Worm (Caenorhabditis elegans): ENCODE measurements around the gene T13C5.10.

Gene T13C5.10

DNA sequence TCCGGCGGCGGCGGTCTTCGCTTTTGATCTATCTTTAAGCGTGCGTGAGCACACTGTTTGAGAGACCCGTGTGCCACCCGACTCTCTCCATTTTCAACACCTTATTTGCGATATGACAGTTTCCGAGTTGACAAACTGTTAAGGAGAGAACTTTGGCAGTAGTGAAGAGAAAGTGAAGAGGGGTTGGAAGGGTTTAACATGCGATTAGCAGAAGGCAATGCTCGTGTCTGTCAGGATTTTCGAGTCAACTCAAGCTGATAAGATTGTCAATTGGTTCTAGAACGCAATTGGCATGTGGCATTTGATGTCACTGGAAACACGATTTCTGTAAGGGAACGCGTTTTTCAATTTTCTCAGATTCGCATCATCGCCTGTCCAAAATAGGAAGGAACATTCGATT lies 20.6 kb upstream of the T13C5.10 start:
- peak; percentile 30 for TF ChIP-seq nhr-80 (tag; optimal IDR thresholded peaks at IDR 0.05)
- no peak for TF ChIP-seq mxl-1 (tag; optimal IDR thresholded peaks at IDR 0.05)

DNA sequence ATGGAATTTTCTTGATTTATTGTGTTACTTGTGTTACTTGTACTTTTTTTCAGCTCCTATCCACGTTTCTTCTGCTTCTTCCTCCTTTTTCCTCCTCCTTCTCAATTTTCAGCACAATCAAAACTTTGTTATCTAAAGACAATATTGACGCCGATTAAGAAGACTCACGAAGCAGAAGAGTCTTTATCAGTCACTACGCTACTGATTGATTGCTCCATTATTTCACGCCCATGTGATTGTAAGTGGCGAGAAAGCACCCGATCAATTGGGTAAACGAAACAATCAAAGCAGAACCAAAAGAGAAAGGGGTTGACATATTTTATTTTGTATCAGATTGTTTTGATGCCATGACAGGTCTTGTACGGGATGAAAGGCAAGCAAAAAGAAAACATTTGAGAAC lies 18.7 kb upstream of the T13C5.10 start, which contains the start of gene T25B2.2:
Gene T25B2.2 (plus strand): TSS at position 392 of the 400 bp plus-strand sequence.
- TF ChIP-seq nhr-80 (tag; optimal IDR thresholded peaks at IDR 0.05) (peak; percentile 80), lsl-1 (GFP tag; optimal IDR thresholded peaks at IDR 0.05) (no peak)

DNA sequence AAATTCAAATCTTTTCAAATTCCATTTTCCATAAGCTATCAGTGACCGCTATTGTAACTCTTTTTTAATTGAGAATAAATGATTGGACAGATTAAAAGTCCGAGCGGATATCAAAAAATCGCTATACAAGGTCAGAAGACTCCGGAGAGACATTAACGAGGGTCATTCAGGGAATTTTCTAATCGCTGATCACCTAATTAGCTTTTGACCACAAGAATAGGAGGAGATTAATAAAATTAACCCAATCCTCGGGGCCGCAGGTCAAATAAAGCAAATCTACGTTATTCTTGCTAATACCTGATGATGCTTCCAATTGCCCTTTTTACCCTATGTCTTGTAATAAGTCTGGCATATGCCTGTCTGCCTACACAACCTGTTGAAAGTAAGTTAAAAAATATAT lies 14.3 kb upstream of the T13C5.10 start, which contains the start of gene T25B2.1:
Gene T25B2.1 (plus strand): TSS at position 301 of the 400 bp plus-strand sequence.
- TF ChIP-seq ets-4 (GFP tag; optimal IDR thresholded peaks at IDR 0.05) (no peak), chd-7 (tag; optimal IDR thresholded peaks at IDR 0.05) (no peak), C06A6.2 (GFP tag; conservative IDR thresholded peaks at IDR 0.05) (no peak), pbrm-1 (GFP tag; IDR thresholded peaks at IDR 0.05) (no peak)

DNA sequence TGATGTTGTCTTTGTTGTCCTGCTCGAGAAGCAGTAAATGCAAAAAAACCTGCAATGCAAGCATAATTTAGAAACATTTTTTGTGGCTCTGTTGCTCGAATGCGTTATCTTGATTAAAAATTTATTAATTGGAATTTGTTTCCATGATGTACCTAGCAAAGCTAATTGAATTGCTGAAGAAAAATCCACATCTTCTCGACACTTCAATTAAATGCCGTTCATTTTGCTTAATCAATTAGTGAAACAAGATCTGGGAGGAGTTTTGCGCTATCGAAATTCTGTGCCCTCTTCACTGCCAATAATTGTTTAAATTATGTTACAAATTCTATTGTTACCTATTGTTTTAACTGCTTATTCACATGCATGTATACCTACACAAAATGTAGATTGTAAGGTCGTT lies 12.1 kb upstream of the T13C5.10 start, which contains the start of gene T25B2.3:
Gene T25B2.3 (plus strand): TSS at position 301 of the 400 bp plus-strand sequence.
- no peak for TF ChIP-seq bed-1 (GFP tag; IDR thresholded peaks at IDR 0.05)
- TF ChIP-seq sea-2 (GFP tag; IDR thresholded peaks at IDR 0.05) = no peak
- TF ChIP-seq lsy-27 (tag; optimal IDR thresholded peaks at IDR 0.05; ENCODE audit: borderline replicate concordance, insufficient read depth) = no peak
- TF ChIP-seq F10E7.11 (tag; optimal IDR thresholded peaks at IDR 0.05) = no peak
- TF ChIP-seq D2030.7 (GFP tag; IDR thresholded peaks at IDR 0.05) = no peak
- no peak for TF ChIP-seq cebp-1 (GFP tag; IDR thresholded peaks at IDR 0.05)
- TF ChIP-seq cebp-1 (tag; optimal IDR thresholded peaks at IDR 0.05) = no peak

DNA sequence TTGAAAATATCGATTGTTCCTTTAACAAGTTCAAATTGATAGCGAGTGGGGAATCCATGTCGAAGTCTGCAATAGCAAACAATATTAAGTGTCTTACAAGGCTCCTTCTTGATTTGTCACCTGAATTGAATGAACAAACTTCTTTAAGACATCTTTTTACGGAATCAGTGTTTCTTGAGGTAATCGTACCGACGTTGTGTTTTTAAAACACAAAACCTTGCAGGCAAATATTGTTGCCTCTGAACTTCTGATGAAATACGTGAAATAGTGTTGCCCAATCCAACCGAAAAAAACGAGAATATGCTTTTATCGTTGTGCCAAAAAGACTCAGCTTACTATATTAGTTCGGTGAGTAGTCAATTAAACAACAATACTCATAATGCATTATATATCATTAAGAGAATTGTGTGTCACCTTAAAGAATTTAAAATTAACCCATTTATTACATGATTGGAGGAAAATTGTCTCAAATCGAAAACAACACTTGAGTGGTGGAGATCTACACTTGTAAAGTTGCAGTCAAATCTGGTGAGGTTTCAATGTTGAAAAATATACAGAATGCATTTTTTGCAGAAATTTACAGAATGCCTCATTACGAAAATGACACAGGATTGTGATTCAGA lies 9.9 kb upstream of the T13C5.10 start, which contains the start of the genes T25B2.4 and T13C5.3:
Gene T25B2.4 (plus strand): TSS at position 301 of the 623 bp plus-strand sequence.
Gene T13C5.3 (plus strand): TSS at position 573 of the 623 bp plus-strand sequence.
- TF ChIP-seq Y79H2A.3 (GFP tag; conservative IDR thresholded peaks at IDR 0.05) (no peak), let-526 (GFP tag; IDR thresholded peaks at IDR 0.05) (no peak), B0336.3 (GFP tag; IDR thresholded peaks at IDR 0.05) (no peak), zfh-2 (GFP tag; conservative IDR thresholded peaks at IDR 0.05) (no peak), lin-35 (GFP tag; optimal IDR thresholded peaks at IDR 0.05) (no peak), somi-1 (GFP tag; optimal IDR thresholded peaks at IDR 0.05) (no peak), cebp-2 (GFP tag; IDR thresholded peaks at IDR 0.05) (no peak), dpff-1 (tag; optimal IDR thresholded peaks at IDR 0.05) (no peak), ama-1 (optimal IDR thresholded peaks at IDR 0.05) (no peak), ama-1 (GFP tag; optimal IDR thresholded peaks at IDR 0.05) (no peak), snpc-3.4 (tag; optimal IDR thresholded peaks at IDR 0.05) (no peak), rpc-1 (optimal IDR thresholded peaks at IDR 0.05) (no peak), rpc-1 (tag; optimal IDR thresholded peaks at IDR 0.05) (no peak), tbp1 (GFP tag; optimal IDR thresholded peaks at IDR 0.05) (no peak), mcd-1 (GFP tag; IDR thresholded peaks at IDR 0.05) (no peak), chd-7 (tag; optimal IDR thresholded peaks at IDR 0.05) (no peak), aptf-3 (GFP tag; IDR thresholded peaks at IDR 0.05) (no peak)

DNA sequence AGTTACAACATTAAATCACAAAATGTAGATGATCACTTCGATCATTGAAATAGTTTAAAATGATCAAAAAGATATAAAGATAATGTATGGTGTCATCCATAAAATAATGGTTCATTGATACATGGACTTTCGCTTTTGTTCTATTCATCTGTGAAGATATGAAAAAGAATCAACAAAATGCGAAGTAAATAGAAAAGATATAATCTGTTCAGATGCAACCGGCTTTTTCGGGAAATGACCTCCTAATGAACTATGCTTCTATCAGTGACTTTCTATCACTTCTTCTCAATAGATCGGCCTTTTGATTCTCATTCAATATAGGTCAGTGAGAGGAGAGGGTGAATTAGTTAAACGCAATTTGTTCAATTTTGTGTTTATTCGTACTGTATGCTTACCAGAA lies 9.0 kb upstream of the T13C5.10 start:
- TF ChIP-seq B0019.2 (GFP tag; conservative IDR thresholded peaks at IDR 0.05) (no peak), Y95B8A.8 (GFP tag; IDR thresholded peaks at IDR 0.05) (no peak), F52B5.7 (tag; optimal IDR thresholded peaks at IDR 0.05) (no peak), ZK185.1 (tag; optimal IDR thresholded peaks at IDR 0.05; ENCODE audit: poor library complexity, severe bottlenecking) (no peak), ztf-6 (GFP tag; IDR thresholded peaks at IDR 0.05) (no peak), ccch-3 (GFP tag; optimal IDR thresholded peaks at IDR 0.05) (no peak)

All from whole organism, young adult.